Fruit fly (Drosophila melanogaster) whole organism, larva: ENCODE measurements around the gene eIF4E7.

Source experiments
- noc ChIP-seq: fragments of 200-800 bp; sonication (Bioruptor generic); optimal IDR thresholded peaks from 3 replicates; lab custom pipeline; 2019; ENCODE audit warnings: missing biosample characterization, mild to moderate bottlenecking, missing genetic modification characterization, moderate library complexity

eIF4E7 gene

DNA sequence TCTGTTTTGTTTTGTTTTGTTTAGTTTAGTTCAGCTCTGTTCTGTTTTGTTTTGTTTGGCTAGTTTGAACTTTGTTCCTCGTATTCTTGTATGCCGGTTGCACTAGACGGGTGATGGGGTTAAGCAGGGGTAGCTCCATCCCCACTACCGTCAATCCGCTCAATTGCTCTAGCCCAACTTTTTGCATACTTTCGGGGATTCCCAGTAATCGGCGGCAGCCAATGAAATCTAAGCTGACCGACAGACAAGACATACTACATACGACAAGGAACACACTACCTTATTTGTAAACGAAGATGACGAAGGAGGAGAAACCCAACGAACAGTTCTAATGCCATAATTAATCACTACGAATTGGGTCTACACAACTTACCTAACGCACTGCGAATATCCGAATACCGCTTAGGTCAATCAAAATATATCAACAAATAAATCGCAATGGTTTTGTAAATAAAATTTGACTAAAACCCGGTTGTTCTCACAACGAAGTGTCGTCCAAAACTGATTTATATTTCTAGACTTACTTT lies at the start of gene eIF4E7:
TSS of gene eIF4E7 (minus strand) at position 477 of the 527 bp plus-strand sequence.
- no peak for TF ChIP-seq noc (tag; lab: Kevin White, UChicago)

DNA sequence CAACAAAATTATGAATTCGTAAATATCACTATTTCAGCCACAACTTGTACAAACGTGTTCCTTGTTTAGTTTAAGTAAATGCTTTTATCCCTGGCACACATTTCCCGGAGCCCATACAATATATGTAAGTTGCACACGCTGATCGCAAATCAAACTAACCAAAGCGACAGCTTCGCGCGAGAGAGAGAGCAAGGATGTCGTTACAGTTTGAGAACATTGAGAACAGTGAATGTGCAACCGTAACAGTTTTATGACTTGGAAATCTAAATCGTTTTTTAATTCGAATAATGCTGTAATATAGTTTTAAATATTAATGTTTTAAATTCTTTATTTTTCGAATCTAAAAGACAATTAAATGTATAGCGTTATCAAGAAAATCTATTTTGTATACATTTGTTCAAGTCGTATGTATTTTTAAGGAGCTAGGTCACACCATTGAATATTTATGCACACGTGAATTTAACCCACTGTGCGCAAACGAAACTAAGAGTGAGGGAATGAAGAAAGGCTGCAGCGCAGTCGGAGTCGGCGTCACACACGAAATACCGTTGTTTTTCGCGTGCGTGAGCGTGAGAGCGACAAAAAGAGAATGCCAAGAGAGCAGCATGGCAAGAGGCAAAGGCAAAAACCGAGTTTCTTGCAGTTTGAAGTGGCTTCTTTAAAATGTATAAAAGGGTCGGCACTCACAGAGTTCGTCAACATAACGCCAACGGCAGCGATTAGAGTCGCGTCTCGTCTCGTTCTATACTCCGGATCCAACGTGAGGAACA lies 47.2 kb upstream of the eIF4E7 start, which contains the start of gene CG11382:
TSS of gene CG11382 (plus strand) at position 720 of the 770 bp plus-strand sequence.
- no peak for TF ChIP-seq noc (tag; lab: Kevin White, UChicago)

DNA sequence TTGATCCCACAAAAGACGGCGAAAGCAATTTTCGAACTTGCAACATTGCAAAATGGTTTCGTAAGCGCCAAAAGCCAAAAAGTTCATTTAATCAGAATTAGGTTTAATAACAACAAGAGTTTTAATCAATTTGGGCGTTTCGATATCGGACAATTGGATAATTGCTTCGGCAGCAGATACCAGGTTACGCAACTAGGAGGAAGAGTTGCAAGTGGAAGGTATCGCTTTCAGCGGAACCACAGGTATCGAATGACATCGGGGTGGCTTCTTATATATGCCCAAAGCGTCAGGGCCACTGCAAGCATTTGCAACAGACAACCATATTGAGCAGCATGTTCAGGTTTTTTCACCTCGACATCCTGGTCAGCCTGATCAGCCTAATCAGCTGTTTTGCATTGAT lies 44.2 kb upstream of the eIF4E7 start, which contains the start of gene CG14624:
TSS of gene CG14624 (plus strand) at position 301 of the 400 bp plus-strand sequence.
- TF ChIP-seq noc (tag; lab: Kevin White, UChicago), result no peak

dm6 chrX:1203477-1203876 lies 41.3 kb upstream of the eIF4E7 start, which contains the start of gene CG11381:
Gene CG11381 (plus strand): TSS chrX:1203777.
- TF ChIP-seq noc (tag; lab: Kevin White, UChicago), result no peak

DNA sequence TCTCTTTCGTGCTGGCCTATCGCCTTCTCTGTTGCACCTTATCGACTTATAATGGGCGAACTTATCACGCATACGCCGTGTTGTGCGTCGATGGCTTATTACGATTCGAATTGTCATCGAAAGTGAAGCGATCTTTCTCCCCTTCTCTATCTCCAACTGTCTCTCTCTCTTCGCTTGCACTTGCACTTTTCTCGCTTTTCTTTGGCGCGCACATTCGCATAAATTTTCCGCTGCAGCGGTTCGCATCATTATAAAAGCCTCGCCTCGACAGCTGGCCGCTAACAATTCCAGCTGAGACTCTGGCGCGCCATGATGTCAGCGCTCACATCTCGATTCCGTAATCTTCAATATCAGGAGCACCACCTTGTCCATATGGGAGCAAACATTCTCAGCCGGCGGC lies 37.1 kb upstream of the eIF4E7 start, which contains the start of gene CG14625:
TSS of gene CG14625 (plus strand) at position 301 of the 400 bp plus-strand sequence.
- no peak for TF ChIP-seq noc (tag; lab: Kevin White, UChicago)

dm6 chrX:1197862-1198261 lies 35.7 kb upstream of the eIF4E7 start:
- TF ChIP-seq noc (tag; lab: Kevin White, UChicago), result no peak

DNA sequence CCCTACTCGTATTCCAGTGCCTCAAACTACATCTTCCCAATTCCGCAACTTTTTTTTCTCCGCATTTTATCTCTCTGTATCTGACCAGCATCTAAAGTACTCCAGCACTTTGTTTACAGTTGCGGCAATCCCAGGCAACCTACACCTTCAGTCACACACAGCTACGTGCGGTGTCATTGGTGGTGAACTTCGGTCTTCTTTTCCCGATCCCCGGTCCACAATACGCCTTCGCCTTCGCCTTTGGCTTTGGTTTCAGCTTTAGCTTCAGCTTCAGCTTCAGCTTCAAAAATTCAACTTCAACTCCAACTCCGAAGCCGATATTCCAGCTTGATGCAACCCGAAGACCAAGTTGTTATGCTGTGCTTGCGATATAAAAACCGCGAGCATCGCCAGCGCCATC lies 28.8 kb upstream of the eIF4E7 start, which contains the start of gene CG11380:
TSS of gene CG11380 (plus strand) at position 301 of the 400 bp plus-strand sequence.
- no peak for TF ChIP-seq noc (tag; lab: Kevin White, UChicago)

DNA sequence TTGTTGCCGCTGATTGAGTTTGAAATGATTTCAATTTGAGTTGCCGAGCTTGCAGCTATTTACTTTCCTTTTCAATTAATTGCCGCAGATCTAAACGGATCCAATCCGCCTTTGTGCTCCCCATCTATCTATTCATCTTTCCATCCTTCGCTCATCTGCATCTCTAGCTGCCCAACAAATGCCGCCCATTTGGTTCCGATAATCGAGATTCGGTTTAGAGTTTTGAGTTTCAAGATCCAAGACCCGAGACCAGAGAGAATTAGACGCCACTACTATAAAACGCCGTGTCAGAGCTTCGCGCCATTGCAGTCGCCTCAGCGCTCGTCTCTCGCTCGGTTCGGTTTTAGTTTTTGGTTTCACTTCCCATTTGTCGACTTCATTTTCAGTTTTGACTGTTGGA lies 22.3 kb upstream of the eIF4E7 start, which contains the start of gene CG14626:
TSS of gene CG14626 (plus strand) at position 301 of the 400 bp plus-strand sequence.
- no peak for TF ChIP-seq noc (tag; lab: Kevin White, UChicago)

- no peak for TF ChIP-seq noc (tag; lab: Kevin White, UChicago)
These were observed 21.6 kb upstream of the eIF4E7 start for dm6 chrX:1183742-1184141.

DNA sequence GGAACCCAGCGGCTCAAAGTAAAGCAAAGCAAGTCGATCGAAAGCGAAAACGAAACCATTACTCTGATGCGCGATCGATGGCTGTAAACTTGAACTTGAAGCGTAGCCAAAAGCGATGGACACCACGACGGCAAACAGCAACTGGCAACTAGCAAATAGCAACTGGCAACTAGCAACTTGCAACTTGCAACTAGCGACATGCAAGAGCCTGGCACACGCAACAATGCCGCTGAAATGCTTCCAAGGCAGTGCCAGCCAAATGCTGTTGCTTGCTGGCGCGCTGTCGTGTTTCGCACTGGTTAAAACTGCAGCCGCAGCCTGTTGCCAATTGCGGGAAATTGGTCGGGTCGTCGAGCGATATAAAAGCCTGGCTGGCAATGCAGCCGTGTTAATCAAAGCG lies 19.1 kb upstream of the eIF4E7 start, which contains the start of gene CG14627:
TSS of gene CG14627 (plus strand) at position 301 of the 400 bp plus-strand sequence.
- TF ChIP-seq noc (tag; lab: Kevin White, UChicago), result no peak

DNA sequence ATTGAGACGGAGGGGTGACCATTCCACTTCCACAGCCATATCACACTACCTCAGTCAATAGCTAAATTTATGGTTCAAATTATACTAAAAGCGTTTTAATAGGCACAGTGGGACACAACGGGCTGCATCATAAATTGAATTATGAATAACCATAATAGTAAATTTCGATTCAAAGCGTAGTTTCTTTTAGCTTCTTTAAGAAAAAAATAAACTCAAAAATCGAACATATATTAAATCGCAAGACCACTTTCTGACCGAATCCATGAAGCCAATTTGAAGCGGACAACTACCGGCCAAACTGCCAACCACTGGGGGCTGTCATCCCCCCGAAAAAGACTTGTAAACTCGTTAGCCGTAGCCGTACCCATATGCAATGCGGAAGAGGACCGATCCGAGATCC lies 18.7 kb upstream of the eIF4E7 start:
- no peak for TF ChIP-seq noc (tag; lab: Kevin White, UChicago)

dm6 chrX:1179865-1180264 lies 17.7 kb upstream of the eIF4E7 start, which contains the start of gene CG11379:
Gene CG11379 (plus strand): TSS chrX:1180165.
- no peak for TF ChIP-seq noc (tag; lab: Kevin White, UChicago)

- no peak for TF ChIP-seq noc (tag; lab: Kevin White, UChicago)
These were observed 13.8 kb upstream of the eIF4E7 start, which contains the start of gene CG11384 for dm6 chrX:1175993-1176392. Gene CG11384 (minus strand): TSS chrX:1176035.

DNA sequence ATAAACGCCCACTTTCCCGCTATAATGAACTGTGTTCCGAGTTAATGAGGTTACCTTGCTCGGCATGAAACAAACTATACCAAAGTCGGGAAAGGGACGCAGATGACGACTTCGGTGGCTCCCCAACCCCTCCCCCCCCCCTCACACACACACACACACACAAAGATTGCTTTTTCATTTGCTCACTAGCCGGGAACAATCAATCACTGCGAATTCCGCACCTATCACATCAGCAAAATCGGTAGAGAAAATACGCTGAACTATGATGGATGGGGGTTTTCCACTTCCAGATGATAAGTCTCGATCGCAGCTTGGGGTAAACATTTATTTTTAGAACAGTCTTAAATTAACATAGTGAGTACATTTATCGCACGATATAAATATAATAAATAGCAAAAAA lies 11.4 kb upstream of the eIF4E7 start:
- no peak for TF ChIP-seq noc (tag; lab: Kevin White, UChicago)

DNA sequence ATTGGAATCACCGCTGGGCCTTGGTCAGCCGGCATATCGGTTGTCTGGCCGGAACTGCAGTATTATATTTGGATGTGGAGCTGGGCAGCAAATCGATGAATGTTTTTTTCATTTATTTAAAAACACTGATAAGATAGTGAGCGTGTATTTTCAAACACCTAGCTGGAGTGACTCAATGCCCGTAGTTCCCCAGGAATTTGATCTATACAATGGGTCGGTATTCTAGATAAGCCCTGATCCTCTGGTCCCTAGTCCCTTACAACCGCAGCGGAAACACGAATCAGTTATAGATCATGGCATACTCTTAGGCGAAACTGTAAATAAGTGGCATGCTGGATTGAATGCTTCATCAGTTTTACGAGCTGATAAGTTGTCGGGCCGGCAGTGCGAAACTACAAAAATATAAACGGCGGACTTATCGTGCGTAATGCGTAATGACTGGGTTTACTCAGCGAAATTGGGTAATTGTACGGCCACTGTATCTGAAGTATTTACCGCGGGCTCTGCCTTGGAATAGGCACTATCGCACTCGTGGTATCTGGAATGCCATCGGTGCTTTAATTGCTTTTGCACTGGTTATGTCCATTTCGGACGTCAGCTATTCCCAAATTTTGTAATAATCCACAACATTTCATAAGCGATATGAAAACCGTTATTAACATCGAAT lies 10.7 kb upstream of the eIF4E7 start:
- no peak for TF ChIP-seq noc (tag; lab: Kevin White, UChicago)

DNA sequence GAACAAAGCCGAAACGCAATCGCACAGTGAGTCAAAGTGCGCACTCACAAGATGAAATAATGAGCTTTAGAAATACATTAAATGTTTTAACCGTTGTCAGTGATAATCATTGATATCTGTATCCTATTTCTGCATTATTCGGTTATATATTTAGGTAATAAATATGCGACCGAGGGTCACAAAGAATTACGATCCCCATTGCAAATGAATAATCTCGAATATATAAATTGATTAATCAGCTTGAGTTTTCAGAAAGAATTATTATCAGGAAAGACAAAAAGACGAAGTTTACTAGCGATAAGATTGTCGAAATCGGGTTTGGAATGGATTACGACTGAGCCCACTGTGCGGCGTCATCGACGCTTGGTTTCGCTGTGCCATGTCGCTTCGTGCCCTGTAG lies 8.8 kb upstream of the eIF4E7 start:
- TF ChIP-seq noc (tag; lab: Kevin White, UChicago), result peak; percentile 81
